Fruit fly (Drosophila melanogaster) S2 (cell line): ENCODE measurements around the gene CG6908.

Experiments
- CG8478 ChIP-seq: fragments of >200 bp; optimal IDR thresholded peaks from 2 replicates; lab custom pipeline; 2018
- CTCF ChIP-seq, 2 experiments: fragments of >200 bp; optimal IDR thresholded peaks; 2 replicates each; lab custom pipeline; 2018

Gene CG6908

DNA sequence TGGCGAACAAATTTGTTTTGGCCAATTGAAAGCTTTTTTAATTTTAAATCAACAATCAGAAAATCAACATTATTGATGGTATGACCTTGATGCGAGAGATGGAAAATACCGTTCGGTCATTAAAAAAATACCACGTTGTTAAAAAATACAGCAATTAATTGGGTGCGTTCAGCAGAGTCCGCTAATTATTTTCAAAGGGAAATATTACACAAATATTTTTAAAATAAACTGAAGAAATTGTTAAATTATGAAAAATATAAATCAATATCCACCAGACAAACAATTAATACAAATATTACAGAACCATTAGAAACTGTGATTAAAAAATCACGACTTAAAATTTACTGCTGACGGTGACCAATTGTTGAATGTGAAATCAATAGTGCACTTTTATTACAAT is 11.8 kb downstream of the CG6908 start, which contains the start of gene CG18476:
CG18476 (minus strand) TSS at position 101 of the 400 bp plus-strand sequence.
- no peak for TF ChIP-seq CG8478 (lab: Kevin White, UChicago)
- no peak for TF ChIP-seq CTCF (optimal IDR thresholded peaks at IDR 0.05; lab: Kevin White, UChicago)

DNA sequence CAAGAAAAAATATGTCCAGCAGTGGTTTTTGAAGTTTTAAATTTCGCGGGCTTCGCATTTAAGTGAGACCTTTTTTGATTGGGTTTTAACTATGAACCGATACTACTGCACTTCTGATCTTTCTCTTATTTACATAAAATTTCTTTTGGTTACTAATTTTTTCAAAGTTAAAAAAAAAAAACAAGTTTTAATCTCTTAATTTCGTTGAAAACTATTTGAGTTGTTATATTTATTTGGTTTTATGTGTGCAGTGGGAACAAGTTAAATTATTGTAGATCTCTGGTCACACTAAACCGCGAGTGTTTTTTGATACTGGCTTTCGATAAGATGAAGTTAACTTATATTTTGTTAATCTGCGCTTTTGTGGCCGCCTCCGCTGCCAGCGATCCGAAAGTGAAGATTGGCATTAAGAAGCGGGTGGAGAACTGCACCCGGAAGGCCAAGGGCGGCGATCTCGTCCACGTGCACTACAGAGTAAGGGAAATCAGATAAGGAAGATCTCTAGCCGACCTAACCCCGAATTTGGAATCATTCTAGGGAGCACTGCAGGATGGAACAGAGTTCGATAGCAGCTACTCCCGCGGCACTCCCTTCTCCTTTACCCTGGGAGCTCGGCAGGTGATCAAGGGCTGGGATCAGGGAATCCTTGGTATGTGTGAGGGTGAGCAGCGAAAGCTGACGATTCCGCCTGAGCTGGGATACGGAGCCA is 15.7 kb downstream of the CG6908 start, which contains the start of gene CG14715:
CG14715 (plus strand) TSS at position 267 of the 709 bp plus-strand sequence.
- TF ChIP-seq CG8478 (lab: Kevin White, UChicago) (no peak), CTCF (optimal IDR thresholded peaks at IDR 0.05; lab: Kevin White, UChicago) (no peak)

DNA sequence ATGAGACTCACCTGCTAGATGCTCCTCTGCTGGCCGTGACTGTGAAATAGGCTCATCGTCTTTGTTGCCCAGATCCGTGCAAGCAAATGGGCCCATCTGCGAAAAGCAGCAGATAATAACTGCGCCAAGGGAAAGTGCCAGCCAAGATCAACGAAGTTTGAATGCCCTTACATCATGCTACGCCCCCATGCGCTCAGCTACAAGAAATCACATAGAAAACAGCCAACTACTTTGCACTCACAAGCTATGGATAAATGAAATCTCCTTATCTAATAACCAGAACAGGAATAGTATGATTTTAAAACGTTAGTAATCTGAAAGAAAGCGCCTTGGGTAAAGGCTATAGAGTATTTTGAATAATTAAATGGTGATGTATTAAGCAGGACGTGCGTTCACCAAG is 18.1 kb downstream of the CG6908 start:
- TF ChIP-seq CTCF (optimal IDR thresholded peaks at IDR 0.05; lab: Kevin White, UChicago) (no peak), CG8478 (lab: Kevin White, UChicago) (no peak)

DNA sequence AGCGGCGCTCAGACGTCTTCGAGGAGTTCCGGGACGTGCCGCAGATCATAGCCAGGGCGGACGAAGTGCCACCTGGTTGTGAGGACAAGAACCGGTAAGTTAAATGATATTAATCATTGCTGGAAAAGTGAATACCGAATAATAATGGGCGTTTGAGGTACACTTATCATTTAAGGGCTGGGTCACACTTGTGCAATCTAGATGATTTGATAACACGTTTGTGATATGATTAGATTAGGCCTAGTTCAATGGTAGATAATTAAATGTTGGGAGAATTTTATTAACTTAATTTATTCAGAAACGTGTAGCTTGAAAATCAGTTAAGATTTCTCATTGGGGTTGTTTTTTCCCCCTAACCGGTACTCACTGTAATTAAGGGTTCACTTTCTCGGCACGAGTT is 19.0 kb downstream of the CG6908 start:
- TF ChIP-seq CTCF (optimal IDR thresholded peaks at IDR 0.05; lab: Kevin White, UChicago) (no peak), CG8478 (lab: Kevin White, UChicago) (no peak)

dm6 chr3R:11669954-11670347 is 19.9 kb downstream of the CG6908 start:
- TF ChIP-seq CG8478 (lab: Kevin White, UChicago) (no peak), CTCF (optimal IDR thresholded peaks at IDR 0.05; lab: Kevin White, UChicago) (no peak)

DNA sequence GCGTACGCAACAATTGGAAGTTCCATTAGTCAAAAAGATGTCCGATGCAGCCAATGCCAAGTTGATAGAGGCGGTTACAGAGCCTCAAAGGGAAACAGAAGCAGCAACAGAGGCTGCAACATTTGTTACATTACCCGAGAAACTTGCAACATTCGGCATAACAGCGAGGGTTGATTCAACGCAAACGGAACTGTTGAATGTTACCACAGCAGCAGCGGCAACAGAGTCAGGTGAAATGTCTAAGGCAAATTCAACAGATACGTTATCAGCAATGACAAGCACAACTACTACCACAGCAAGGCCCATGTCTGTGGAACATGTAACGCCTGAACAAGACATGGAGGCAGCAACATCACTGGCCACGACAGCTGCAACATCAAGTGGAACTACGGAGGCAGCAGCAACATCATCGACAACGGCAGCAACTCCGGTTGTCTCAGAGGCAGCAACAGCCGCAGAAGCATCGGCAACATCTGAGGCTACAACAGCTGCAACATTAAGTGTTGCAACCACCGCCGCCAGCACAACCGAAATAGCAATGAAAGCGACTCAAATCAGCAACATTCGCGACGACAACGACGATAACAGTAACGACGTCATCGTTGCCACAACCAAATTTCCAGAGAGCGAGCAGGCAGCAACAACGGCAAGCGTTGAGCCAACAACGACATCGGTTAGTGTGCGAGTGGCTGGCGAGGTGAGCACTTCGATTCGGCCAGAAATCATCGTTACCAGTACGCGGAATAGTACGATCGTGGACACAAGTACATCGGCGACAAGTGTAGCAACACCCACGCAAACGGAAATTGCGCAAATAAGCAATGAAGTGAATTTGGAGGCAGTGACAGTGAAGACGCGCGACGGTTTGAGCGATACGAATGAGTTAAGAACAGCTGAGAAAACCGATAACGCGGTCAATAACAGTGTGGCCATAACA is 20.6 kb downstream of the CG6908 start:
- TF ChIP-seq CG8478 (lab: Kevin White, UChicago) (no peak), CTCF (optimal IDR thresholded peaks at IDR 0.05; lab: Kevin White, UChicago) (no peak)

DNA sequence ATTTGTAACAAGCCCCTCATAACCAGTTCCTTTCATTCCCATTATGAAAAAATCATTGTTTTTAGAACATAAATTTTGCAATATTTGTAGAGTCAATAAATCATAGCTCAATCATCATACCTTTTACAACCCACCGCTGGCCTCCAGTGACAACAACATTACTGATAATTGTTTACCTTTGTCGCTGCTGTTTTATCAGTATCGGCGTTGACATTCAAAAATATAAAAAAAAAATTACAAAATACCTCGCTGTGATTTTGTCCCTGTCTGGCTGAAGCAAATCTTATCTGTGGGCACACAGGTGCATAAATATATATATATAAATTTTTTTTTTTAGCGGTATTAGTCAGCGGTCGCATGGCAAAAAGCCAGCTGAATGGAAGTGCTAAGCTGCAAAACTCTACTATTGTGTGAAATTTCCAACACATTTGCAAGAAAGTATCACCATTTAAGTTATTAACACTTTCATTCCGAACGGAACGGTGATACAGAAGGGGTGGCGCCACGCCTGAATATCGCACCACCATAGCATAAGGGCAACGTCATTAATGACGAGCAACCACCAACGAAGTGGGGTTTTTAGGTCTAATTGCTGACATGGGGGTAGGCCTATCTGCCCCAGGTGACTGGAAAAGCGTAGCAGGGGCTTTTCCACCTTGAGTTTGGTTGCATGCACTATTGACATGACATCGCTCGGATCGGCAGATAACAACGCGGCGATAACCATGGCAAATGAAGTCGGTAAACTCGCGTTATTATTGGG is 23.7 kb downstream of the CG6908 start:
- TF ChIP-seq CG8478 (lab: Kevin White, UChicago) (no peak), CTCF (optimal IDR thresholded peaks at IDR 0.05; lab: Kevin White, UChicago) (no peak)

DNA sequence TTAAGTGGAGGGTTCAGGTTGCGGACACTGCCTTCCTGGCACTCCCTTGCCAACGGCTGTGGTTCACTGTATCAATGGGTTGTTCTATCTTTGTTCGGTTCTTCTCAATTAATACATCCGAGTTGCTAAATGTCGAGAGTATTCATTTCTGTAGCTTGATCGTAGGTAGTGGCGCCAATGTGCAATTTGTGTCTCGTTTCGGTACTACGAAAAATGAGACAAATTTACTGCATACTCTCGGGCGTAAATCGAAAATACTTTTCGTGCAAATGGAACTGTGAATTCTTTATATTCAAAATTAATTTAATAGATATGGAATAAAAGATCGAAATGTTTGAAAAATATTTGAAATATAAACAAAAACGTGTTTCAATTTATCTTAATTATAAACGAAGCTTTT is 24.3 kb downstream of the CG6908 start:
- TF ChIP-seq CTCF (optimal IDR thresholded peaks at IDR 0.05; lab: Kevin White, UChicago) (peak; percentile 92), CG8478 (lab: Kevin White, UChicago) (no peak)

DNA sequence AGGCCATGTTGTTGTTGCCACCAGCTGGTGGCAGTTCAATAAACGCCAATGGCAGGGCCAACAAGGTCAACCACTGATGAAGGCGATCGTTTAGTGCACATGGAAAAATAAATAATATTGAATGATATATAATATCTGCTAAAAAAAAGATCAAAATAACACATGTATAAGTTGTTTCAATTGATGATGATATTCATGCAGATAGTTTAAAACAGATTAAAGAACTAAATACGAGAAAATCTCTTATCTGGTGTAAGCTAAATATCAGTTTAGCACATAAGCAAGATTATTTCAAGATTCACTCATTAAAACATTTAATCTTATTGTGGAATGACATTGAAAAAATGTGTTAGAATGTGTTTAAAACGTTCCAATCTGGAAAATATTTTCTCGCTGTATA is 26.4 kb downstream of the CG6908 start:
- TF ChIP-seq CTCF (optimal IDR thresholded peaks at IDR 0.05; lab: Kevin White, UChicago) (no peak), CG8478 (lab: Kevin White, UChicago) (no peak)

- TF ChIP-seq CTCF (optimal IDR thresholded peaks at IDR 0.05; lab: Kevin White, UChicago) (no peak), CG8478 (lab: Kevin White, UChicago) (no peak)
These were observed 27.2 kb downstream of the CG6908 start for dm6 chr3R:11662617-11663016.

DNA sequence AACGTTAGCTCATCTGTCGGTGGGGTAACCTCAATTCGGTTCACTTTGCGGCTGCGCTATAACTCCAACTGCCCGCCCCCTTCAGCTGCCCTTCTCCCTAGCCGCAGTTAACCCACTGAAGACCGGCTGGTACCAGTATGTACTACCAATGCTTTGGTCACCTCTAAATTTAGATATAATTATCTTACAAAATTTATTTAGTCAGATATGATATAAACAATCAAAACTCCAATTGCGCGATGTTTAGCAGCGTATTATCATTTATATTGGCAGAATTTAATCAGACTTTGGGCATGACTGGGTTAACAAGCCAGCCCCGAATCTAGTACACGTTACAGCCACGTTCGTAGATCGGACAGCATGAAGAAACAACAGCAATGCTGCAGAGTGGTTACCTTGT is 28.1 kb downstream of the CG6908 start:
- TF ChIP-seq CG8478 (lab: Kevin White, UChicago) (no peak), CTCF (optimal IDR thresholded peaks at IDR 0.05; lab: Kevin White, UChicago) (no peak)

- no peak for TF ChIP-seq CG8478 (lab: Kevin White, UChicago)
- TF ChIP-seq CTCF (optimal IDR thresholded peaks at IDR 0.05; lab: Kevin White, UChicago) = no peak
These were observed 28.7 kb downstream of the CG6908 start for dm6 chr3R:11661187-11661586.

DNA sequence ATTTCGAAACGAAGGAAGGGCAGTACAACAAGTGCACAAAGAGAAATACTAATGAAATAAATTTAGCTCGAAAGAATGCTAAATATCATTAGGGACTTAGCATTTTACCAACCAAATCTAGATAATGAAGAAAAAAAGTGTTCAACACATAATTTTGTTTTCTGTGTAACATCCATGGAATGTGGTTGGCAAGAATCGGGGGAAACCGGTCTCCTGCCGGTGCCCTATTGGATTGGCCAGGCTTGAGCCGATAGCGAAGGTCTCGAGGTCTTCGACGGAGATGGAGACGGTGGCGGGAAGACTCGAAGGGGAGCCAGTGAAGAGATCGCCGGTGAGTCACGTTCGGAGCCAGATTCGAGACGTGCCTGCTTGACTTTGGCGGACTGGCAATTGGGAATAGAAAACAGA is 32.1 kb downstream of the CG6908 start:
- TF ChIP-seq CTCF (optimal IDR thresholded peaks at IDR 0.05; lab: Kevin White, UChicago) (no peak), CG8478 (lab: Kevin White, UChicago) (no peak)

DNA sequence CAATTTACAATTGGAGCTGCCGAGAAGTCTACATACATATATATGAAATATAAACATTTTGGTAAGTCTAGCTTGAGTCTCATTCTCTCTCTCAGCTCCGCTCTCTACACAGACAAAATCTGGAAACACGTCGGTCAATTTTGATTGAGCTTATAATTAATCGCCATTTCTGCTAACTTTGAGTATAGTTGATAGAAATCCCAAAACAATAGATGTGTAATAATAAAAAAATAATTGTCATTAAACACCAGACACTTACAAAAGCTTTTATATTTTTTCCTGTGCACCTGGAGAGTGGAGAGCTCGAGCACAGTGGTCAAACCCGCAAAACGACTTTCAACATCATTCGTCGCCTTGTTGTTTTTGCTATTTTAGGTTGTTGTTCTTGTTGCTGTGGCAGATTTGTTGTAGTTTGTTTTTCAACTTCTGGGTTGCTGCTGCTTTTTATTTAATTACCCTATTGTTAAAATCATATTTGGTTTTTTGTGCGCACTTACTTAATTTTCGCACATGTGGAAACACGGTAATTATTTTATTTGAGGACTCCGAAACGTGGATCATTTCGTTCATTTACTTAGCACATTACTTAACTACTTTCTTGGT is 33.1 kb downstream of the CG6908 start:
- no peak for TF ChIP-seq CG8478 (lab: Kevin White, UChicago)
- no peak for TF ChIP-seq CTCF (optimal IDR thresholded peaks at IDR 0.05; lab: Kevin White, UChicago)
